Fruit fly (Drosophila melanogaster): ENCODE results near the gene glob3.

DNA sequence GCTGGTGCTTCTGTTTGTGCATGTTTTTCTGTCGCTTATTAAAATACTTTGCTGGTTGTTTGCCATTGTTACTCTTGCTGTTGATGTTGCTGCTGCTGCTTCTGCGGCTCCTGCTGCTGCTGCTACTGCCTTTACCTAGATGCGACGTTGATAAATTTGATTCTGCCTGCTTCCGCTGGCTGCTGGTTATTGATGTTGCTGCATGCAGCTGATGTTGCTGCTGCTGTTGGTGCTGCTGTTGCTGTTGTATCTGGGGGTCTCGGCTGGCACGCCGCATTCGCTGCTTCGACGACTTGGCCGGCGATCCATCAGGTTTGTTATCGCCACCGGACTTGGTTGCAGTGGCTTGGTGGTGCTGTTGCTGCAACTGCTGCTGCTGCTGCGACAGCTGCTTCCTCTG, 47.5 kb downstream of the glob3 start:
- no peak for TF ChIP-seq ovo (GFP tag; optimal IDR thresholded peaks at IDR 0.05)
- TF ChIP-seq cnc (optimal IDR thresholded peaks at IDR 0.05) = no peak
